Worm (Caenorhabditis elegans) whole organism, L4/young adult: Measurements from ENCODE around the gene dohh-1.

Experiments
- W03F9.2 ChIP-seq: fragments of 150-350 bp; optimal IDR thresholded peaks from 2 replicates; lab custom pipeline; 2014; ENCODE audit warnings: missing biosample characterization, missing genetic modification characterization
- dao-5 ChIP-seq: sonication (generic microtip); optimal IDR thresholded peaks from 2 replicates; lab custom pipeline; 2016; ENCODE audit warnings: missing genotype, missing genetic modification characterization, moderate library complexity, missing compliant biosample characterization
- him-1 ChIP-seq: sonication (generic microtip); optimal IDR thresholded peaks from 2 replicates; lab custom pipeline; 2016; ENCODE audit warnings: missing genotype, missing genetic modification reagents, missing genetic modification characterization, missing compliant biosample characterization

The dohh-1 gene

DNA sequence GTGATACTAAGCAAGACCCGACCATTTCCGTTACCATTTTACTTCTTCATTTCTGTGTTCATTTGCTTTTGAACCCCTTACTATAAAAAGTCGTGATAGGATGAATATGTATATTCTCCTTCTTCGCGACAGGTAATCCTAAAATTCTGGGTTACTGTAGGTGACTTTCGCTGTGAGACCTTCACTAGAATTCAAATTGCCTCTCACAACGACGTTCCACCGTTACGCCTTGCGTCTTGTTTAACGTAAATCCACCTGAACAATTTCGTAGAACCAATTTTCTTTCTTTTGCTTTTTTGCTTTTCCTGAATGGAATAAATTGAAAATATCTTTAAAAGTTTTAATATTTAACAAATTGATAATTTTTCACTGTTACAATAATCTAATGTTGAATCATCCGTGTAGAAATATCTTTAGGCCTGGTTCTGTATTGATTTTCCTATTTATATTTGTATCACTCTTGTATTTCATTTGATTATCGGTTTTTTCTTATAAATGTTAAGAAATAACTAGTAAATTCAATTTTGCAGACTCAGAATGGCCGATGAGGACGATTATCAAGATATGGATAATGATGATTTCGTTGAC lies 818 bp upstream of the dohh-1 start, which contains the start of gene rpb-6:
TSS of gene rpb-6 (plus strand) at position 538 of the 588 bp plus-strand sequence.
- no peak for TF ChIP-seq W03F9.2 (tag; lab: Kevin White, UChicago)
- TF ChIP-seq dao-5 (tag; lab: Kevin White, UChicago): no peak
- no peak for TF ChIP-seq him-1

DNA sequence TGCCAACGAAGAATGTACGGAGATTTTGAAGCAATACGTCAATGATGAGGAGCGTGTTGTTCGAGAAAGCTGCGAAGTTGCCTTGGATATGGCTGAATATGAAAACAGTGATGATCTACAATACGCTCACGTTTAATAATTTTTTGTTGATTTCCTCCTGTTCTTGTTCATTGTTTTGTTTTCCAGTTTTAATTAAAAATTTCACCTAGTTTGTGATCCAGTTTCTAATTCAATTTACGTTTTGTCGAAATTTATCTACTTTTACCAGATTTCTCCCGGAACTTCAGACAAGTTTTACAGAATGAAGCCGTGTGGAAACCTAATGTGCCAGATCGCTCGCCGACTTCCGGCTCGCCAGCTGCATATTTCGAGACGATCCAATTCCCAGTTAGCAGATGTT lies 1.1 kb downstream of the dohh-1 start, which contains the start of gene dap-3:
TSS of gene dap-3 (plus strand) at position 301 of the 400 bp plus-strand sequence.
- TF ChIP-seq him-1 (no peak), dao-5 (tag; lab: Kevin White, UChicago) (no peak)

DNA sequence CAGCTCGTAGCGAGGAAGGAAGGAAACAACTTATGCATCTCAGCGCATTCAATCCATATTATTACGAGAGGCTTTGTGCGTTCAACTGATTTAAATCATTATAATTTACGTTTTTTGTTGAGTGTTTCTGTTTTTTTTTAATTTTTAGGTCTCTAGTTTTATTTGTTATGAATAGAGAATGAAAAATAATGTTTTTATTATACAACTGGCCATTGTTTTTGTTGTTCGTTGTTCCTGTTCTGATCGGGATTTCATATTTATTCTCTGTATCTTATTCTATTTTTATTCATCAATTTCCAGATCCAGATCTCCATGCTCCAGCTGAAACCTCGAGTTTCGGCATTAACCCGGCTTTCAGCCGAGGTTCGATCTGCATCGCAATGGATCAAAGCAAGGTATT lies 2.6 kb downstream of the dohh-1 start, which contains the start of gene mrps-22:
TSS of gene mrps-22 (plus strand) at position 301 of the 400 bp plus-strand sequence.
- no peak for TF ChIP-seq him-1
- no peak for TF ChIP-seq W03F9.2 (tag; lab: Kevin White, UChicago)
- TF ChIP-seq dao-5 (tag; lab: Kevin White, UChicago): no peak

DNA sequence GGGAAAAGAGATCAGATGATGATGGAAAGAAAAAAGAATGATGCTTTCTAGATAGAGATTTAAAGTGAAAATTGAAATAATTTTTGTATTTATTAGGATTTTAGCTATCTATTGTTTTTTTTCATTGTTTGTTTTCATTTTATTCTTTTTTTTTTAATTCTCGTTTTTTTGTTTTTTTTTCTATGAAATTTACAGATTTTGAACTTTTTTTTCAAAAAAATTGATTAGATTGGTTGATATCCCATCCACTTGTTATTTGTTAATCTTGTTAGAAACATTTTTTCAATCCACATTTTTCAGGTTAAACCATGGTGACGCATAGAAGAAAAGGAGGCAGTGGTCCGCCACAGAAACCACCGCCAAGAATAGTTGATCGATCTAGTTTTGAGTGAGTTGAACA lies 4.3 kb downstream of the dohh-1 start, which contains the start of gene algn-9:
TSS of gene algn-9 (plus strand) at position 301 of the 400 bp plus-strand sequence.
- TF ChIP-seq him-1 (no peak), dao-5 (tag; lab: Kevin White, UChicago) (no peak), W03F9.2 (tag; lab: Kevin White, UChicago) (no peak)

DNA sequence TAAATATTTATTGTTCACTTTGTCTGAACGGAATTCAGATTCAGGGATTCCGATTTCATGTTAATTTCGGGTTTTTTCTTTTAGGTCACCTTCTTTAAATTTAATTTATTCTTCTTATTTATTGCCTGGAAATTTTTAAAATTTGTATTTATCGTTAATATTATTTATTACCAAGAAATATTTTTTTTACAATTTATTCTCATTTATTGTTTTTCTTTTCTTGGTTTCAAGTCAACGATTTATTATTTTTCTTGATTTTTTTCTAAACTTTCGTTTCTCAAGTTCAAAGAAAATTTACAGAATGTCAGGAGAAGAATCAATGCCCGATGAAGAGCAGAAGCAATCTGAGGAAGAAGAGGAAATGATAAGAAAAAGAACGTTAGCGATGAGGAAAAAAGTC lies 8.0 kb downstream of the dohh-1 start, which contains the start of gene crn-3:
TSS of gene crn-3 (plus strand) at position 301 of the 400 bp plus-strand sequence.
- TF ChIP-seq W03F9.2 (tag; lab: Kevin White, UChicago): no peak
- no peak for TF ChIP-seq him-1

DNA sequence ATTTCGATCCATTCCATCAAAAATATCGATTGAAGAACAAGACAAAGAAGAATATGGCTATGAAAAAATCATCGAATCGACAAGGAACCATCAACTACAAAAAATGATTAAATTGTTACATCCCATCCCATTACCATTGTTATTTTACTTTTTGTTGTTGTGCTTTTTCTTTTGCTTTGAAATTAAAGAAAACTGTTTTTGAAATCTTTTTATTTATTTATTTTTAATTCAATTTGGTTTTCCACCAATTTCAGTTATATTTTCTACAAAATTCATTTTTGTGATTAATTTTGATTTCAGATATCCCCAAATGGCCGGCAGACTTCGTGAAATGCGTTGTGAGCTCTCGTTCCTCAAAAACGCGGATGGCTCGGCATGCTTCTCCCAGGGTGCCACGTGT lies 12.7 kb downstream of the dohh-1 start, which contains the start of gene crn-5:
TSS of gene crn-5 (plus strand) at position 301 of the 400 bp plus-strand sequence.
- no peak for TF ChIP-seq him-1
- TF ChIP-seq W03F9.2 (tag; lab: Kevin White, UChicago): no peak
- TF ChIP-seq dao-5 (tag; lab: Kevin White, UChicago): no peak

DNA sequence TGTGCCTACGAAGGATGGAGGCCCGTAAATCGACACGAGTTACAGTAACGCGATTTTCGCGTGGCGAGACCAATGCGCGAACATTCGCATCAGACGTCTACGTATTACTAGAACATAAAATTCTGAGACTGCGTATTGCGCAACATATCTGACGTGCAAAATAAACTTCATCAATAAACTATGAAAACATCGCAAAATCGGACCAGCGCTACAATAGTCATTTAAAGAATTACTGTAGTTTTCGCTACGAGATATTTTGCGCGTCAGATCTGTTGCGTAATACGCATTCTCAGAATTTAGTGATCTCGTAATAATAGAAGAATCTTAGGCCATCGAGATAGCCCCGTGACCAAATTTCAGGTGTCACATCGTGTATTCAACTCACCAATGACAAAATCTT lies 14.6 kb downstream of the dohh-1 start:
- TF ChIP-seq dao-5 (tag; lab: Kevin White, UChicago): no peak
- no peak for TF ChIP-seq him-1
- TF ChIP-seq W03F9.2 (tag; lab: Kevin White, UChicago): no peak

DNA sequence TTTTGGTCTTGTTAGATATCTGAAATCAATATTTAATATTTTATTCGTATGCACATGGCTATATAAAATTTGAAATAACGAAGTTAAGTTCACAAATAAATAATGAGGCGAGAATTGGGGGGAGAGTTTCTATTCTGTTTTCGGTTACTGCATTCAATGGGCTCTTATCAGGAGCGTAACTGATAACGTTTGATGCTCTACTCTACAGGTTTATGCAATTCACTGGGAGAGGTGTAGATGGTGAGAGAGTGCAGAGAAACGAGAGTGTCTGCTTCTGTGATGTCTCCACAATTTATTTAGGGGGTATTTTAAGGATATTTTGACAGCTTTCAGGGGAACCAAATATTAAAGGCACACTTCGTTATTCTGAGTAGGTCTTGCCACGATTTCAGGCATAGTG lies 15.0 kb downstream of the dohh-1 start, which contains the start of gene C14A4.6:
TSS of gene C14A4.6 (minus strand) at position 19 of the 400 bp plus-strand sequence.
- TF ChIP-seq W03F9.2 (tag; lab: Kevin White, UChicago) (no peak), him-1 (no peak), dao-5 (tag; lab: Kevin White, UChicago) (no peak)

DNA sequence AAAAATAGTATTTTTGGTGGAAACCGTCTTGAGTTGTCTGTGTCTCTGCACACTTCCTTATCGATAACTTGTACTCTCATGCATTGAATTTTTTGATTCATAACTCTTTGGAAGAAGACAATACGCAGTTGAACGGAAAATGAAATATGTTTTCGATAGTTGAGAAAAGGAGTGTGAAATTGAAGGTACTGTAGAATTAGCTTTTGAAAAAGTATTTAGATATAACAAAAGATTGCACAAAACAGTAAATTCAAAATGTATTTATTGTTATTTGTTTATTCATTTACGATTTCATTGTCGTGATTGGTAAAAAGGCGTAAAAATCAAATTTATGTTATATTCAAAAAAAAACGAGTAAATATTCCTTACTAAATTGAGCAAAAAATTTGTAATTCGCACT lies 16.7 kb downstream of the dohh-1 start, which contains the start of gene C14A4.7:
TSS of gene C14A4.7 (minus strand) at position 101 of the 400 bp plus-strand sequence.
- TF ChIP-seq dao-5 (tag; lab: Kevin White, UChicago) (no peak), W03F9.2 (tag; lab: Kevin White, UChicago) (no peak), him-1 (no peak)

DNA sequence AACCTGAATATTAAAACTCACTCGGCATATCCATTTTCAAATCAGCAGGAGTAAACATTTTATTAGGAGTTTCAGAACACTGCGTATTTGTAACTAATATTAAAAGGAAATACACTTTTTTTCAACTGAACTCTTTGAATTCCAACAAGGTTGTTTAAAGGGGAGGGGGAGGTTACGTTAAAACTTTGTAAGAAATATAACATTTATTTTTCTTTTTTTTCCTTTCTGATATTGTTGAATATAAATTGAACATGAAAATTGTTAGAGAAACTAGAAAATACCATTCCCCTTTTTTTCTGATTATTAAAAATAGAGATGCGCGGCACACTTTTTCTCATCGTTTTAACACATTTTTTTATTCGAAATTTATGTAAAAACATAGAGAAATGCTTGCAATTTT lies 18.3 kb downstream of the dohh-1 start, which contains the start of gene C14A4.8:
TSS of gene C14A4.8 (minus strand) at position 101 of the 400 bp plus-strand sequence.
- TF ChIP-seq W03F9.2 (tag; lab: Kevin White, UChicago): no peak
- TF ChIP-seq him-1: no peak
- TF ChIP-seq dao-5 (tag; lab: Kevin White, UChicago): no peak

DNA sequence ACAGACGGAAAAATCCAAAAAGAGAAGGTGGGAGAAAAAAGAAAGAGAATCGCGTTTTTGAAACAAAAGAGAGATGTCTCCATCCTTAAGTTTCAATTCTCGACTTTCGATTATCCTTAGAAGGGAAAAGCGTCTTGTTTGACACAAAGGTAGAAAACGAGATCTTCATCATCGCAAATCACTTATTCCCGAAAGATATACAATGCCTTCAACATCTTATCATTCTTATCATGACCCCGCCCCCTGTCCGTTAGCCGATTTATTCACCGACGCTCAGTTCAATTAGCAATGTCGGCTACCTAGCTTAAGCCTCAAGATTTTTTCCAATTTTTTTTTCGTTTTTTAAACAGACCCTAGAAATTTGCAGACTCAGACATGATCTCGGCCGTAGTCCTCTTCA lies 19.2 kb downstream of the dohh-1 start, which contains the start of gene C14A4.9:
TSS of gene C14A4.9 (plus strand) at position 368 of the 400 bp plus-strand sequence.
- no peak for TF ChIP-seq him-1
- TF ChIP-seq W03F9.2 (tag; lab: Kevin White, UChicago): no peak
- TF ChIP-seq dao-5 (tag; lab: Kevin White, UChicago): no peak

DNA sequence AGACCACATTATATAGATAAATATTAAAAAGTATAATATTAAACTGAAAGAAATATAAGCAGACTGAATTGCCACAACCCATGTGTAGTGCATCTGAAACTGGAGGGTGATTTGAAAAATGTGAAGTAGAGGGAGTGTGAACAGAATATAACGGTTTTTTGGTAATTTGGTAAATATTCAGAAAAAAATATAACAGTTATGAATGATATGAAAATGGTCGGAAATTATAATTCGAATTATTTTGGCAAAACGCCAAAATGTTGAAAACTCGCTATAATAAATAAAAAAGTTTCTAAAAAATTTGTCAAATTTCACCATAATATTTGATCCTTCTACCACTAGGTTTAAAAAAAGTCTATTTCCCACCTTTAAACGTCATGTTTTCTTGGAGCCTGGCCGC lies 22.4 kb downstream of the dohh-1 start, which contains the start of gene srv-2:
TSS of gene srv-2 (minus strand) at position 101 of the 400 bp plus-strand sequence.
- TF ChIP-seq him-1: no peak
- TF ChIP-seq dao-5 (tag; lab: Kevin White, UChicago): no peak
- TF ChIP-seq W03F9.2 (tag; lab: Kevin White, UChicago): no peak

DNA sequence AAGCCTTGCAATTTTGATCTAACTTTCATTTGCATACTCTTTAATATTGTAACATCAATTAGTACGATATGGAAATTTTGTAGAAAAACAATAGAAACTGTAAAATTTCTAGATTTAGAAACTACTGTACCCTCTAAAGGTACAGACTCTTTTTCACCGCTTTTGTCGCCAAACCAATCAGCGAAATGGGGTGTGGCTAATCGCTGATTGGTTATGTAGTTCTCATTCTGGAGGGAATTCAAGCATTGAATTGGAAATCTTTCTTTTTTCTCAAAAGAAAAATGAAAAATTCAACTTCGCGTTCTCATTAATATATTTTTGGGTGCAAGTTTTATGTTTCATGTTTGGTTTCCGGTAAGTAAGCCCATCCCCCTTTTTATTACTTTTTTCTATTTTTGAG lies 23.8 kb downstream of the dohh-1 start:
- TF ChIP-seq W03F9.2 (tag; lab: Kevin White, UChicago) (no peak), him-1 (no peak), dao-5 (tag; lab: Kevin White, UChicago) (no peak)

DNA sequence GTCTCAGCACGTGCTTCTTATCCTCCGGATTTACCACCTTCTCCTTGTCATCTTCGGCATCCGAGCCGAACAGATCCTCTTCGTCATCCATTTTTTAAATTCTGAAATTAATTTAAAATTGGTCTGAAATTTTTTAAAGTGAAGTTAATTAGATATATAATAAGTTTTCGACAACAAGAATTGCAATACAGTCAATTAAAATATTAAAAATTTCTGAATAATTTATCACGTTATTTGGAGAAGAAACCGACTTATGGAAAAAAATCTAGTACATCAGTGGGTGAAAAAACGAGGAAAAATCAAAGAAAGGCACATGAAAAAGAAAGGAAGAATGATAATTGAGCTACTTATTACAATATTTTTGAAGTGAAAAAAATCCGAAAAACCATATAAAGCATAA lies 25.8 kb downstream of the dohh-1 start, which contains the start of gene taf-13:
TSS of gene taf-13 (minus strand) at position 101 of the 400 bp plus-strand sequence.
- no peak for TF ChIP-seq W03F9.2 (tag; lab: Kevin White, UChicago)
- no peak for TF ChIP-seq him-1
- TF ChIP-seq dao-5 (tag; lab: Kevin White, UChicago): no peak
